Fruit fly (Drosophila melanogaster) whole organism, embryonic: Measurements from ENCODE around the gene CG31275.

ENCODE experiments used
- CG10565 ChIP-seq: fragments of 200-800 bp; sonication (Bioruptor generic); optimal IDR thresholded peaks from 3 replicates; lab custom pipeline; 2016; ENCODE audit warnings: missing biosample characterization, mild to moderate bottlenecking, missing genetic modification characterization
- CG17568 ChIP-seq: fragments of 200-800 bp; sonication (Bioruptor generic); optimal IDR thresholded peaks from 2 replicates; lab custom pipeline; 2018; ENCODE audit warnings: missing biosample characterization, mild to moderate bottlenecking, missing genetic modification characterization, moderate library complexity
- esg ChIP-seq: fragments of 200-800 bp; sonication (Bioruptor generic); conservative IDR thresholded peaks from 2 replicates; pipeline ENCODE4 v1.3.6; 2022; ENCODE audit warnings: missing biosample characterization, missing genetic modification characterization
- fd3F ChIP-seq: fragments of 200-800 bp; sonication (Bioruptor generic); optimal IDR thresholded peaks from 2 replicates; lab custom pipeline; 2018; ENCODE audit warnings: missing biosample characterization, mild to moderate bottlenecking, missing genetic modification characterization, moderate library complexity
- usp ChIP-seq: fragments of >200 bp; optimal IDR thresholded peaks from 2 replicates; lab custom pipeline; 2017; ENCODE audit warnings: missing biosample characterization, missing genetic modification characterization

- TF ChIP-seq esg = no peak
- TF ChIP-seq usp (GFP tag; lab: Kevin White, UChicago) = no peak
- no peak for TF ChIP-seq fd3F (GFP tag; lab: Kevin White, UChicago)
- TF ChIP-seq CG17568 (GFP tag; lab: Kevin White, UChicago) = no peak
- TF ChIP-seq CG10565 = no peak
Measured at dm6 chr3R:16743073-16743821, 7.9 kb downstream of the CG31275 start.
